Worm (Caenorhabditis elegans): ENCODE results near the gene repo-1.

DNA sequence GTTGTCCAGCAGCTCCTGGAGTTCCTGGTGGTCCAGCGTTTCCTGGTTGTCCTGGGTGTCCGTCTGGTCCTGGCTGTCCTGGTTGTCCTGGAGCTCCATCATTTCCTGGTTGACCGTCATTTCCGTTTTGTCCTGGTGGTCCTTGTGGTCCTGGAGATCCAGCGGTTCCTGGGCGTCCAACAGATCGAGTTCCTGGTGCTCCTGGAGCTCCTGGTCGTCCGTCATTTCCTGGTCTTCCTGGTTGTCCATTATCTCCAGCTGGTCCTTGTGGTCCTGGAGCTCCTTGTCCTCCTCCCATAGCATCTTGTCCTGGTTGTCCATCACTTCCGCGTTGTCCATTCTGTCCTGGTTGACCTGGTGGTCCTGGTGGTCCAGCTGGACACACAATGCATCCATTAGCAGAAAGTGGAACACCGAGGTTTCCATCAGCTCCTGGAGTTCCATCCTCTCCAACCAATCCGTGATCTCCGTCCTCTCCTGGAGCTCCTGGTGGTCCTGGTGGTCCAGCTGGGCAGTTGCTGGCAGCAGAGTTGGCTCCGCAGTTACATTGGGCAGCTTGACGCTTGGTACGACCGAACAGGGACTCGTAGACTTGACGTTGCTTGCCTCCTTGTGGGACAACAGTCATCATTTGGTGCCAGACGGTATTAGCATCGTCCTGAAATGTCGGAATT lies 24.8 kb downstream of the repo-1 start:
- TF ChIP-seq ztf-29 (GFP tag; IDR thresholded peaks at IDR 0.05) (no peak), flt-1 (GFP tag; IDR thresholded peaks at IDR 0.05) (no peak), tab-1 (GFP tag; IDR thresholded peaks at IDR 0.05) (no peak), cog-1 (tag; optimal IDR thresholded peaks at IDR 0.05) (no peak), ref-1 (GFP tag; conservative IDR thresholded peaks at IDR 0.05) (no peak)

Data from whole organism, midembryonic.